Worm (Caenorhabditis elegans) whole organism, late embryonic: ENCODE measurements around the gene C14C6.13.
A peak's percentile ranks its signal among the peaks of the same experiment; 100 is the strongest.

Source experiments
- C08G9.2 ChIP-seq: sonication (generic microtip); optimal IDR thresholded peaks from 2 replicates; lab custom pipeline; 2016; ENCODE audit warnings: mild to moderate bottlenecking, missing genetic modification characterization, moderate library complexity, missing compliant biosample characterization
- C38D4.7 ChIP-seq: fragments of 200-800 bp; sonication (Bioruptor generic); optimal IDR thresholded peaks from 2 replicates; lab custom pipeline; 2018; ENCODE audit warnings: mild to moderate bottlenecking, missing genetic modification characterization, moderate library complexity, missing compliant biosample characterization
- K02D7.2 ChIP-seq: sonication (generic microtip); optimal IDR thresholded peaks from 2 replicates; lab custom pipeline; 2017; ENCODE audit warnings: mild to moderate bottlenecking, missing genetic modification characterization, missing compliant biosample characterization
- T23F11.4 ChIP-seq: fragments of 200-800 bp; sonication (Bioruptor generic); optimal IDR thresholded peaks from 2 replicates; lab custom pipeline; 2018; ENCODE audit warnings: mild to moderate bottlenecking, missing genetic modification characterization, missing compliant biosample characterization
- ceh-19 ChIP-seq: fragments of 200-800 bp; sonication (Bioruptor generic); optimal IDR thresholded peaks from 2 replicates; lab custom pipeline; 2018; ENCODE audit warnings: mild to moderate bottlenecking, missing genetic modification characterization, missing compliant biosample characterization
- ceh-2 ChIP-seq: sonication (generic microtip); optimal IDR thresholded peaks from 2 replicates; lab custom pipeline; 2016; ENCODE audit warnings: missing genotype, missing genetic modification characterization, missing compliant biosample characterization
- ceh-22 ChIP-seq: sonication (generic microtip); optimal IDR thresholded peaks from 2 replicates; lab custom pipeline; 2017; ENCODE audit warnings: missing biosample characterization, missing genetic modification characterization
- ceh-24 ChIP-seq: sonication (generic microtip); optimal IDR thresholded peaks from 2 replicates; lab custom pipeline; 2016; ENCODE audit warnings: mild to moderate bottlenecking, missing genetic modification characterization, missing compliant biosample characterization
- ceh-31 ChIP-seq: sonication (generic microtip); optimal IDR thresholded peaks from 2 replicates; lab custom pipeline; 2016; ENCODE audit warnings: missing genetic modification characterization, missing compliant biosample characterization
- ceh-48 ChIP-seq: sonication (generic microtip); optimal IDR thresholded peaks from 2 replicates; lab custom pipeline; 2016; ENCODE audit warnings: missing genetic modification characterization, inconsistent platforms, missing compliant biosample characterization
- ceh-9 ChIP-seq: sonication (generic microtip); optimal IDR thresholded peaks from 2 replicates; lab custom pipeline; 2016; ENCODE audit warnings: mild to moderate bottlenecking, missing genetic modification characterization, inconsistent platforms, missing compliant biosample characterization
- dmd-4 ChIP-seq: sonication (generic microtip); optimal IDR thresholded peaks from 2 replicates; lab custom pipeline; 2016; ENCODE audit warnings: borderline replicate concordance, missing genetic modification characterization, missing compliant biosample characterization
- dve-1 ChIP-seq: sonication (generic microtip); optimal IDR thresholded peaks from 2 replicates; lab custom pipeline; 2017; ENCODE audit warnings: antibody characterized with exemption, mild to moderate bottlenecking, missing genetic modification characterization, missing compliant biosample characterization
- elt-2 ChIP-seq: sonication (generic microtip); optimal IDR thresholded peaks from 2 replicates; lab custom pipeline; 2016; ENCODE audit warnings: missing genetic modification reagents, missing genetic modification characterization, missing compliant biosample characterization
- eyg-1 ChIP-seq: sonication (generic microtip); optimal IDR thresholded peaks from 2 replicates; lab custom pipeline; 2016; ENCODE audit warnings: missing genotype, missing genetic modification characterization, missing compliant biosample characterization
- fkh-10 ChIP-seq: fragments of 150-350 bp; optimal IDR thresholded peaks from 2 replicates; lab custom pipeline; 2014; ENCODE audit warnings: missing biosample characterization, missing genetic modification reagents, missing genetic modification characterization
- fkh-6 ChIP-seq: sonication (generic microtip); optimal IDR thresholded peaks from 2 replicates; lab custom pipeline; 2016; ENCODE audit warnings: missing genetic modification characterization, missing compliant biosample characterization
- gmeb-2 ChIP-seq: sonication (generic microtip); optimal IDR thresholded peaks from 2 replicates; lab custom pipeline; 2016; ENCODE audit warnings: missing genetic modification characterization, inconsistent platforms, missing compliant biosample characterization
- hlh-15 ChIP-seq: sonication (generic microtip); optimal IDR thresholded peaks from 2 replicates; lab custom pipeline; 2016; ENCODE audit warnings: missing genetic modification characterization, missing compliant biosample characterization
- hlh-30 ChIP-seq: sonication (generic microtip); optimal IDR thresholded peaks from 2 replicates; lab custom pipeline; 2017; ENCODE audit warnings: antibody characterized with exemption, missing genetic modification characterization, missing compliant biosample characterization; ENCODE audit not compliant: insufficient read depth
- hlh-6 ChIP-seq: sonication (generic microtip); optimal IDR thresholded peaks from 2 replicates; lab custom pipeline; 2016; ENCODE audit warnings: missing genotype, missing genetic modification characterization, missing compliant biosample characterization
- hlh-8 ChIP-seq: sonication (generic microtip); optimal IDR thresholded peaks from 2 replicates; lab custom pipeline; 2016; ENCODE audit warnings: missing genotype, missing genetic modification characterization, missing compliant biosample characterization
- lim-6 ChIP-seq: sonication (generic microtip); optimal IDR thresholded peaks from 2 replicates; lab custom pipeline; 2016; ENCODE audit warnings: missing genetic modification characterization, missing compliant biosample characterization
- madf-2 ChIP-seq: sonication (generic microtip); optimal IDR thresholded peaks from 2 replicates; lab custom pipeline; 2017; ENCODE audit warnings: missing genetic modification characterization, missing compliant biosample characterization
- mec-3 ChIP-seq: sonication (generic microtip); optimal IDR thresholded peaks from 2 replicates; lab custom pipeline; 2016; ENCODE audit warnings: borderline replicate concordance, missing genetic modification characterization, missing compliant biosample characterization
- nfya-1 ChIP-seq: sonication (generic microtip); optimal IDR thresholded peaks from 2 replicates; lab custom pipeline; 2017; ENCODE audit warnings: missing genetic modification characterization, mild to moderate bottlenecking, missing compliant biosample characterization, antibody characterized with exemption, moderate library complexity
- npax-4 ChIP-seq: sonication (generic microtip); optimal IDR thresholded peaks from 2 replicates; lab custom pipeline; 2016; ENCODE audit warnings: missing genetic modification characterization, missing compliant biosample characterization
- pat-9 ChIP-seq: fragments of 200-800 bp; sonication (Bioruptor generic); optimal IDR thresholded peaks from 2 replicates; lab custom pipeline; 2018; ENCODE audit warnings: mild to moderate bottlenecking, missing genetic modification characterization, moderate library complexity, missing compliant biosample characterization
- pax-1 ChIP-seq: fragments of 150-350 bp; optimal IDR thresholded peaks from 2 replicates; lab custom pipeline; 2014; ENCODE audit warnings: missing biosample characterization, missing genetic modification characterization
- pqm-1 ChIP-seq: sonication (generic microtip); optimal IDR thresholded peaks from 2 replicates; lab custom pipeline; 2016; ENCODE audit warnings: missing genetic modification characterization, missing compliant biosample characterization
- ref-2 ChIP-seq: sonication (generic microtip); optimal IDR thresholded peaks from 2 replicates; lab custom pipeline; 2016; ENCODE audit warnings: missing genetic modification characterization, missing compliant biosample characterization
- rnt-1 ChIP-seq: sonication (generic microtip); optimal IDR thresholded peaks from 2 replicates; lab custom pipeline; 2016; ENCODE audit warnings: missing genetic modification characterization, missing compliant biosample characterization
- sox-2 ChIP-seq: fragments of 200-800 bp; sonication (Bioruptor generic); IDR thresholded peaks from 2 replicates; pipeline ENCODE4 v1.3.6; 2022; ENCODE audit warnings: missing genetic modification reagents, missing genetic modification characterization, missing compliant biosample characterization
- sox-4 ChIP-seq: sonication (generic microtip); optimal IDR thresholded peaks from 2 replicates; lab custom pipeline; 2017; ENCODE audit warnings: mild to moderate bottlenecking, missing genetic modification characterization, inconsistent platforms, missing compliant biosample characterization
- syd-9 ChIP-seq: sonication (generic microtip); optimal IDR thresholded peaks from 2 replicates; lab custom pipeline; 2016; ENCODE audit warnings: mild to moderate bottlenecking, missing genetic modification characterization, moderate library complexity, missing compliant biosample characterization
- tbx-2 ChIP-seq: sonication (generic microtip); optimal IDR thresholded peaks from 2 replicates; lab custom pipeline; 2016; ENCODE audit warnings: missing genetic modification characterization, missing compliant biosample characterization
- ttx-3 ChIP-seq: sonication (generic microtip); optimal IDR thresholded peaks from 2 replicates; lab custom pipeline; 2016; ENCODE audit warnings: missing genetic modification reagents, missing genetic modification characterization, missing compliant biosample characterization
- unc-3 ChIP-seq, 2 experiments: fragments of 200-800 bp in 1 of 2; sonication (Bioruptor generic) in 1 of 2; sonication (generic microtip) in 1 of 2; conservative IDR thresholded peaks in 1 of 2; optimal IDR thresholded peaks in 1 of 2; 2 replicates each; pipeline versions ENCODE4 v1.3.6 to Lab custom; 2016 to 2022; ENCODE audit warnings: missing compliant biosample characterization in 2 of 2, missing genetic modification characterization in 2 of 2, missing genetic modification reagents in 1 of 2
- unc-55 ChIP-seq: sonication (generic microtip); optimal IDR thresholded peaks from 2 replicates; lab custom pipeline; 2017; ENCODE audit warnings: missing biosample characterization, missing genetic modification reagents, missing genetic modification characterization
- zip-5 ChIP-seq: sonication (generic microtip); optimal IDR thresholded peaks from 2 replicates; lab custom pipeline; 2016; ENCODE audit warnings: missing genetic modification characterization, missing compliant biosample characterization

Gene C14C6.13

DNA sequence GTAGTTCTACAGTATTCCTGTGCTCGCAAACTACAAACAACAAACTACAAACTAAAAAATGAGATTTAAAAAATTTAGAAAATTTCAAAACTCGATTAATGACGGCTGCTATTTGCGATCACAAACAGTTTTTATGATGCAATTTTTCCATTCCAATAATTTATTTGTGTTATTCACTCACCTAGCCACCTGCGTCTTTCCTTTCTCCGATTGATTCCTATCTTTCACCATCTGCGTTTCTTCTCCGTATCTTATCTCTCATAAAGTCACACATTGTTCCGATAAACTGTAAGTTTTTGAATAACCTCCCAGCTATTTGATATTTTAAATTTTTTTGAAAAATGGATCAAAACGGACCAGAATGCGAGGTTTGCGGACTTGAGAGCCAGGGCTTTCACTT is 40.4 kb downstream of the C14C6.13 start, which contains the start of gene nhr-132:
nhr-132 (plus strand) TSS at position 271 of the 400 bp plus-strand sequence.
- no peak for TF ChIP-seq ttx-3
- TF ChIP-seq nfya-1 (tag; lab: Kevin White, UChicago), result peak; percentile 14
- no peak for TF ChIP-seq npax-4
- no peak for TF ChIP-seq ceh-24 (tag; lab: Kevin White, UChicago)
- no peak for TF ChIP-seq fkh-6 (tag; lab: Kevin White, UChicago)
- no peak for TF ChIP-seq C38D4.7 (GFP tag; lab: Kevin White, UChicago)
- peak; percentile 21 for TF ChIP-seq elt-2
- TF ChIP-seq sox-2 (GFP tag; lab: Robert Waterston, UW), result no peak
- no peak for TF ChIP-seq fkh-10
- no peak for TF ChIP-seq gmeb-2 (tag; lab: Kevin White, UChicago)
- no peak for TF ChIP-seq ceh-31 (tag; lab: Kevin White, UChicago)
- TF ChIP-seq mec-3 (tag; lab: Kevin White, UChicago), result no peak
- TF ChIP-seq dmd-4 (tag; lab: Kevin White, UChicago), result no peak
- TF ChIP-seq C08G9.2 (tag; lab: Kevin White, UChicago), result no peak
- no peak for TF ChIP-seq madf-2 (tag; lab: Kevin White, UChicago)
- TF ChIP-seq pat-9 (tag; lab: Kevin White, UChicago), result no peak

DNA sequence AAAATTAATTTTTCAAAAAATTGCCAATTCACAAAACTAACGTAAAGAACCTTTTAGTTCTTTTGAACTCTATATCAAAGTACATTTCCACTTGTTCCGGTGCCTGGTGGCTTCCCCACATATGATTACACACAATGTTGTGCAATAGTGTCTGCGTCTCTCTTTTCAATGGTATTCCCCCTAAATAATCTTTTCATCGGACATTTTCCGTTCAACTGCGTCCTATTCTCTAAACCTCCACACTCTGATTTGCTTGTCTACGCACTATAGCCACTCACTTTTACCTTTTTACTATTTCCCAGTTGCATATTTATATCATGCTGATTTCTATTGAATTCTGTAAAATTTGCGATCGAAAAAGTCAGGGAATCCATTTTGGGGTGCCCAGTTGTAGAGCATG is 42.5 kb downstream of the C14C6.13 start, which contains the start of gene nhr-58:
nhr-58 (plus strand) TSS at position 214 of the 400 bp plus-strand sequence.
- TF ChIP-seq elt-2 (peak; percentile 72), unc-55 (GFP tag; lab: Kevin White, UChicago) (peak; percentile 67), dve-1 (tag; lab: Kevin White, UChicago) (no peak), tbx-2 (tag; lab: Kevin White, UChicago) (peak; percentile 38), pax-1 (tag; lab: Kevin White, UChicago) (peak; percentile 21), ceh-31 (tag; lab: Kevin White, UChicago) (peak; percentile 38), nfya-1 (tag; lab: Kevin White, UChicago) (peak; percentile 34), ceh-9 (tag; lab: Kevin White, UChicago) (no peak), ceh-22 (tag; lab: Kevin White, UChicago) (no peak), npax-4 (no peak), rnt-1 (tag; lab: Kevin White, UChicago) (no peak), syd-9 (tag; lab: Kevin White, UChicago) (no peak)

DNA sequence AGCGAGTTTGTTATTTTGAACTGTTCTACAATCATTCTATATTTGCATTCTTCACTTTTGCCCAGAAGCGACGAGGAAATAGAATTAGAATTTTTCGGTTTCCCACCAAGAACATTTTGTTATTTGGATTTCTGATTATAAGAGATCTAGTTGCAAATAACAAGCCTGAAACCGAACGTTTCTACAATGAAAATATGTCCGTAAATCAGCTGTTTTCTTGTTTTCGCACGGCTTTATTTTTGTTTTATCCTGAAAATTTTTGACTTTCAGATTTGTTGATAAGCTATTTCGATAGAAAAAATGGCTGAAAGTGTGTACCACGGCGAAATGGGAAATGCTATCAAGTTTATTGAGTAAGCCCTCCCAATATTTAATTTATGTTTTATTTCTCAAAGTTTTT is 46.9 kb downstream of the C14C6.13 start, which contains the start of gene srw-108:
srw-108 (plus strand) TSS at position 301 of the 400 bp plus-strand sequence.
- no peak for TF ChIP-seq pqm-1
- TF ChIP-seq ceh-2 (tag; lab: Kevin White, UChicago), result no peak
- TF ChIP-seq hlh-15 (tag; lab: Kevin White, UChicago), result no peak
- TF ChIP-seq ref-2, result no peak
- TF ChIP-seq syd-9 (tag; lab: Kevin White, UChicago), result no peak
- TF ChIP-seq hlh-30, result no peak
- no peak for TF ChIP-seq hlh-6
- no peak for TF ChIP-seq eyg-1 (tag; lab: Kevin White, UChicago)
- no peak for TF ChIP-seq ceh-19 (GFP tag; lab: Kevin White, UChicago)
- no peak for TF ChIP-seq K02D7.2

DNA sequence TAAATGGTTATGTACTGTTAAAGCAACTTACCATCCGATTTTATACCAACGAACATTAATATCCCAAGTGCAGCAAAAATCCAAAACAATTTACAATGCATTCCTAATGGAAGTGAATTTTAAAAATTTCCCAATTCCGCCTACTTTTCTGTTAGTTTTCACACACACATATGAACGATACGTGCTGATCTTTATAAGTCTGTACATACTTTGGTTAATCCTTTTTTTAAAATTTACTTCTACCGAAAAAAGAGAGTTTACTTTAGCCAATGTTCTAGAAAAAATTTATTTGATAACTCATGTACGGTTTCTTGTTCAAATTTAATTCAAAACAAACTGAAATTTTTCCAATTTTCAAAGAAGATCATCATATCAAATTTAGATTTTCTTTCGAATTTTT is 49.5 kb downstream of the C14C6.13 start, which contains the start of gene R11G11.16:
R11G11.16 (minus strand) TSS at position 101 of the 400 bp plus-strand sequence.
- TF ChIP-seq ceh-48 (tag; lab: Kevin White, UChicago) (no peak), hlh-8 (tag; lab: Kevin White, UChicago) (no peak), sox-4 (tag; lab: Kevin White, UChicago) (no peak), eyg-1 (tag; lab: Kevin White, UChicago) (no peak), syd-9 (tag; lab: Kevin White, UChicago) (no peak), ceh-9 (tag; lab: Kevin White, UChicago) (no peak), C08G9.2 (tag; lab: Kevin White, UChicago) (no peak), zip-5 (tag; lab: Kevin White, UChicago) (no peak), T23F11.4 (GFP tag; lab: Kevin White, UChicago) (no peak), hlh-6 (no peak), unc-3 (GFP tag; conservative IDR thresholded peaks at IDR 0.05; lab: Robert Waterston, UW) (no peak), unc-3 (tag; optimal IDR thresholded peaks at IDR 0.05; lab: Kevin White, UChicago) (no peak), ceh-22 (tag; lab: Kevin White, UChicago) (no peak), lim-6 (tag; lab: Kevin White, UChicago) (no peak)
